Fruit fly (Drosophila melanogaster) whole organism, adult: ENCODE data around the gene Tim17b1.

Experiments
- CG11617 ChIP-seq: fragments of 200-800 bp; sonication (Bioruptor generic); optimal IDR thresholded peaks from 2 replicates; lab custom pipeline; 2017; ENCODE audit warnings: mild to moderate bottlenecking, missing biosample characterization, missing genetic modification reagents, missing genetic modification characterization
- CG12768 ChIP-seq: fragments of 200-800 bp; sonication (Bioruptor generic); optimal IDR thresholded peaks from 2 replicates; lab custom pipeline; 2017; ENCODE audit warnings: missing biosample characterization, missing genetic modification characterization, mild to moderate bottlenecking, moderate library complexity, missing genetic modification reagents
- CG14711 ChIP-seq: fragments of 200-800 bp; sonication (Bioruptor generic); optimal IDR thresholded peaks from 2 replicates; lab custom pipeline; 2018; ENCODE audit warnings: missing biosample characterization, mild to moderate bottlenecking, missing genetic modification characterization, moderate library complexity
- CG1620 ChIP-seq: fragments of 200-800 bp; sonication (Bioruptor generic); optimal IDR thresholded peaks from 2 replicates; lab custom pipeline; 2016; ENCODE audit warnings: missing biosample characterization, missing genetic modification characterization
- CG33017 ChIP-seq: fragments of 200-800 bp; sonication (Bioruptor generic); optimal IDR thresholded peaks from 2 replicates; lab custom pipeline; 2018; ENCODE audit warnings: missing biosample characterization, mild to moderate bottlenecking, missing genetic modification characterization, moderate library complexity
- CG5204 ChIP-seq: fragments of 200-800 bp; sonication (Bioruptor generic); optimal IDR thresholded peaks from 2 replicates; lab custom pipeline; 2016; ENCODE audit warnings: missing biosample characterization, missing genetic modification characterization
- CG7045 ChIP-seq: fragments of 200-800 bp; sonication (Bioruptor generic); optimal IDR thresholded peaks from 2 replicates; lab custom pipeline; 2017; ENCODE audit warnings: missing biosample characterization, mild to moderate bottlenecking, missing genetic modification characterization
- CG7101 ChIP-seq: fragments of 200-800 bp; sonication (Bioruptor generic); optimal IDR thresholded peaks from 2 replicates; lab custom pipeline; 2018; ENCODE audit warnings: missing biosample characterization, mild to moderate bottlenecking, missing genetic modification characterization, moderate library complexity
- Clk ChIP-seq: fragments of 200-800 bp; sonication (Bioruptor generic); optimal IDR thresholded peaks from 2 replicates; lab custom pipeline; 2017; ENCODE audit warnings: missing biosample characterization, missing genetic modification characterization
- Crg-1 ChIP-seq: fragments of 200-800 bp; sonication (Bioruptor generic); optimal IDR thresholded peaks from 2 replicates; lab custom pipeline; 2016; ENCODE audit warnings: missing biosample characterization, missing genetic modification characterization
- Hr96 ChIP-seq: fragments of 200-800 bp; sonication (Bioruptor generic); optimal IDR thresholded peaks from 2 replicates; lab custom pipeline; 2016; ENCODE audit warnings: missing biosample characterization, missing genetic modification characterization
- Mnt ChIP-seq: fragments of 200-800 bp; sonication (Bioruptor generic); optimal IDR thresholded peaks from 2 replicates; lab custom pipeline; 2016; ENCODE audit warnings: missing biosample characterization, mild to moderate bottlenecking, missing genetic modification characterization
- bab1 ChIP-seq: fragments of 200-800 bp; sonication (Bioruptor generic); optimal IDR thresholded peaks from 3 replicates; lab custom pipeline; 2019; ENCODE audit warnings: missing biosample characterization, mild to moderate bottlenecking, missing genetic modification characterization, moderate library complexity
- cic ChIP-seq: fragments of 200-800 bp; sonication (Bioruptor generic); optimal IDR thresholded peaks from 2 replicates; lab custom pipeline; 2017; ENCODE audit warnings: missing biosample characterization, mild to moderate bottlenecking, missing genetic modification characterization, moderate library complexity
- cnc ChIP-seq, 2 experiments: fragments of >200 bp; optimal IDR thresholded peaks; 2 replicates each; lab custom pipeline; 2017
- kay ChIP-seq: fragments of 200-800 bp; sonication (Bioruptor generic); peaks from one replicate; lab custom pipeline; 2016; ENCODE audit warnings: missing biosample characterization, missing genetic modification characterization, borderline replicate concordance
- ovo ChIP-seq: fragments of 200-800 bp; sonication (Bioruptor generic); optimal IDR thresholded peaks from 2 replicates; lab custom pipeline; 2016; ENCODE audit warnings: missing biosample characterization, missing genetic modification characterization
- pad ChIP-seq: fragments of 200-800 bp; sonication (Bioruptor generic); optimal IDR thresholded peaks from 3 replicates; lab custom pipeline; 2017; ENCODE audit warnings: missing biosample characterization, missing genetic modification characterization, mild to moderate bottlenecking, moderate library complexity, missing genetic modification reagents
- tj ChIP-seq: fragments of 200-800 bp; sonication (Bioruptor generic); optimal IDR thresholded peaks from 3 replicates; lab custom pipeline; 2017; ENCODE audit warnings: missing biosample characterization, mild to moderate bottlenecking, missing genetic modification characterization, moderate library complexity
- toe ChIP-seq: fragments of 200-800 bp; sonication (Bioruptor generic); optimal IDR thresholded peaks from 2 replicates; lab custom pipeline; 2016; ENCODE audit warnings: missing biosample characterization, missing genetic modification characterization

The Tim17b1 gene

DNA sequence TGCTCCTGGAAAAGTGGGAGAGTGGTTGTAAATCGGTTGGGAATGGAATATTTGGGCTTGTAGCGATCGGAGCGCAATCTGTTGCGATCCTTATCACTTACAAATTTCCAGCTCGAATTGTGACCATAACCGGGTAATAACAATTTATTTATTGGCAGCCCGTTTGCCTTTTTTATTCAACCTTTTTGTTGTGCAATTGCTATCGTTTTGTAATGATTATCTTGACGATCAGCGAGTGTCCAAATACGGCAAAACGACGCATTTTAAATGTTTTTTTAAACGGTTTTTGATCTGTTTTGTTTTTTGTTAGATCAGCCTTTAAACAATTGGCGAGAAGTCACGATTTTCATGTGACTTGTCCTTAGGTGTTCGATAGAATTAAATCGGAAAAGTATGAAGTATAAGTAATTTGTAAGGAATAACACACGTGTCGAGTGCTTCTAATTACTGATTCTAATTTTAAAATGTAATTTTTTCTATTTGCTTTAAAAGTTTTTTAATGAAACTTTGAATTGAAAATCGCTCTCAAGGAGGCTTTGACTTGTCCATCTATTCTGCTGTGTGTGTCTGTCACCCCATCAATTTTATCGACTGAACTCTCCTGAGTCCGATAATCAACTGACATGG, at the start of gene Tim17b1:
Gene Tim17b1 (plus strand): TSS at position 577 of the 627 bp plus-strand sequence.
- TF ChIP-seq cnc (optimal IDR thresholded peaks at IDR 0.05; lab: Kevin White, UChicago) (no peak), CG14711 (tag; lab: Kevin White, UChicago) (no peak)

DNA sequence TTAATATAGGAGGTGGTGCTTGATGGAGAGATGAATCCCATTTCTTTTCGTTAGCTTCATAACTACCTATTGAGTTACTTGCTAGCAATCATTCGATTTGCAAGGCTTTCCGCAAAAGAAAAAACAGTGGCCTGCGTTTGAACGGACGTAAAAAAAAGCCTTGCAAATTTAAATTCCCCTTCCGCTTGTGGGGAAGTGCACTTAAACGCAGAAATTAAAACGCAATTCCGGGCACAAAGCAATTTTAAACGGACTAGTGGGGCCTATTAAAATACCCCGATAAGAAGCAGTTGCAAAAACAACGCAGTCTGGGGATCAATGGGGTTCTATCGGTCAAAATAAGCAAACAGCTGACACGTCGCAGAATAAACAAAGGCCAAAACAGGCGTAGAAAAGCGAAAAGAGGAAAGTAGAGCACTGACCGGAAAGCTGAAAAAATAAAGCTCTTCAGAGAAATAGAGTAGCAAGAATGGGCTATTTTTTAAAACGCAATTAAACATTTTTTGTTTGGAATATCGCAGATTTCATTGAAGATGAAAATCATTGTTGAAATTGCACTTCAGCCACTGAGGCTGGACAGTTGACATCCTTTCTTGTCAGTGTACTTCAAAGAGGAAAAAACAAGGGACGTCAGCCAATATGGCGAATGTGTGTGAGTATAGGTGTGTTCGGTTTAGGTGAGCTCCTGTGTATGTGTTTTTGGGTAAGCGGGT, 49.3 kb upstream of the Tim17b1 start:
- TF ChIP-seq CG14711 (tag; lab: Kevin White, UChicago) (no peak), CG12768 (GFP tag; lab: Kevin White, UChicago) (peak; percentile 62), kay (GFP tag; lab: Kevin White, UChicago) (no peak), CG11617 (no peak), ovo (GFP tag; lab: Kevin White, UChicago) (no peak), tj (GFP tag; lab: Kevin White, UChicago) (peak; percentile 48), Clk (GFP tag; lab: Kevin White, UChicago) (no peak), cic (GFP tag; lab: Kevin White, UChicago) (peak; percentile 61), CG33017 (tag; lab: Kevin White, UChicago) (no peak), CG7101 (tag; lab: Kevin White, UChicago) (peak; percentile 35), CG5204 (GFP tag; lab: Kevin White, UChicago) (no peak), CG7045 (GFP tag; lab: Kevin White, UChicago) (peak; percentile 37), Mnt (GFP tag; lab: Kevin White, UChicago) (peak; percentile 12)

DNA sequence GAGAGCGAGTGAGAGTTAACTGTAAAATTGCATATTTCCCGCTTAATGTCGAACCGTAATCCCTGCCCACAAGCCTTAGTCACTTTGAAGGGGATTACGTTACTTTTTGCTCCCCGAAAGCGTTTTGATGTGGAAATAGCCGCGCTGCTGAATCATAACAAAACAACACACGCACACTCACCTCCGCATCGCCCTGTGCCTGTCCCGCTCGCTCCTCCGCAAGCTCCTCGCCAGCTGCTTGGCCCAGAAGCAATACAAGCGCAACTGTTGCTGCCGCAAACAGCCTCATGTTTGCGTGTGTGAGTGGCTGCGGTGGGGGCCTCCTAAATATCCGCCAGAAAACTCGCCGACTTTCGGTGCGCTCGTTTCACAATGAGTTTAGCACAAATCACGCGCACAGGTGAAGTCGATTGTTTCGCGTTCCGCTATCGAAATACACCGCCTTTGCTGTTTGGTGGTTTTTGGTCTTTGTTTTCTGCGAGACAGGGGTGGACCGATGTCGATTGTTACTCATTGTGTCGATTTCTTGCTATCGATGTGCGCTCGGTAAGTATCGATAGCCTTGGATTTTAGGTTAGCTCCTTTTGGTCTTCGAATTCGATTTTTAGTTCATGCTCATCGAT, 48.6 kb upstream of the Tim17b1 start, which contains the start of gene CtsF:
Gene CtsF (minus strand): TSS at position 503 of the 623 bp plus-strand sequence.
- TF ChIP-seq pad (GFP tag; lab: Kevin White, UChicago) (peak; percentile 76), bab1 (GFP tag; lab: Kevin White, UChicago) (peak; percentile 82), CG12768 (GFP tag; lab: Kevin White, UChicago) (peak; percentile 16), toe (no peak), CG5204 (GFP tag; lab: Kevin White, UChicago) (no peak), tj (GFP tag; lab: Kevin White, UChicago) (peak; percentile 52), CG7101 (tag; lab: Kevin White, UChicago) (peak; percentile 13), Clk (GFP tag; lab: Kevin White, UChicago) (no peak), CG1620 (GFP tag; lab: Kevin White, UChicago) (peak; percentile 34), ovo (GFP tag; lab: Kevin White, UChicago) (peak; percentile 56), cic (GFP tag; lab: Kevin White, UChicago) (peak; percentile 75), CG33017 (tag; lab: Kevin White, UChicago) (peak; percentile 48), CG7045 (GFP tag; lab: Kevin White, UChicago) (peak; percentile 8), Mnt (GFP tag; lab: Kevin White, UChicago) (peak; percentile 73), CG11617 (peak; percentile 46), CG14711 (tag; lab: Kevin White, UChicago) (no peak)

DNA sequence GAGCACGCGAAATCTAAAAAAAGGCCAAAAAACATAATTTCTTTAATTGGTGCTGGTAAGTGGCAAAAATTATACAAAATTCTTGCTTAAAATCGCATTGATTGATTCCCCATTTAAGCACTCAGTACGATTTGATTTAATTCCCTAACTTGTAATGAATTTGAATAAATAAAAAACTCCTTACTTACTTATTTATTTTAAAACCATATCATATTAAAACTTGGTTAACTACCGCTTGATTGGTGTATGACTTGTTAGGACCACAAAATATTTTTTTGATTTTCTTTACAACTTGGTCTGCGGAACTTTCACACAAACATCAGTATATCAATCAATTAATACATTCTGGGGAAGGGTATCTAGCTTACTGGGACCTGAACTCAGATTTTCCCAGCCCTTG, 47.1 kb upstream of the Tim17b1 start, which contains the start of gene CG1113:
Gene CG1113 (plus strand): TSS at position 301 of the 400 bp plus-strand sequence.
- TF ChIP-seq tj (GFP tag; lab: Kevin White, UChicago) = no peak
- TF ChIP-seq Mnt (GFP tag; lab: Kevin White, UChicago) = no peak
- no peak for TF ChIP-seq cic (GFP tag; lab: Kevin White, UChicago)
- no peak for TF ChIP-seq Hr96
- TF ChIP-seq bab1 (GFP tag; lab: Kevin White, UChicago) = no peak
- TF ChIP-seq Clk (GFP tag; lab: Kevin White, UChicago) = no peak
- TF ChIP-seq pad (GFP tag; lab: Kevin White, UChicago) = no peak
- no peak for TF ChIP-seq CG12768 (GFP tag; lab: Kevin White, UChicago)
- no peak for TF ChIP-seq CG14711 (tag; lab: Kevin White, UChicago)
- TF ChIP-seq kay (GFP tag; lab: Kevin White, UChicago) = no peak
- no peak for TF ChIP-seq CG11617
- TF ChIP-seq CG7045 (GFP tag; lab: Kevin White, UChicago) = no peak
- TF ChIP-seq Crg-1 (GFP tag; lab: Kevin White, UChicago) = no peak

DNA sequence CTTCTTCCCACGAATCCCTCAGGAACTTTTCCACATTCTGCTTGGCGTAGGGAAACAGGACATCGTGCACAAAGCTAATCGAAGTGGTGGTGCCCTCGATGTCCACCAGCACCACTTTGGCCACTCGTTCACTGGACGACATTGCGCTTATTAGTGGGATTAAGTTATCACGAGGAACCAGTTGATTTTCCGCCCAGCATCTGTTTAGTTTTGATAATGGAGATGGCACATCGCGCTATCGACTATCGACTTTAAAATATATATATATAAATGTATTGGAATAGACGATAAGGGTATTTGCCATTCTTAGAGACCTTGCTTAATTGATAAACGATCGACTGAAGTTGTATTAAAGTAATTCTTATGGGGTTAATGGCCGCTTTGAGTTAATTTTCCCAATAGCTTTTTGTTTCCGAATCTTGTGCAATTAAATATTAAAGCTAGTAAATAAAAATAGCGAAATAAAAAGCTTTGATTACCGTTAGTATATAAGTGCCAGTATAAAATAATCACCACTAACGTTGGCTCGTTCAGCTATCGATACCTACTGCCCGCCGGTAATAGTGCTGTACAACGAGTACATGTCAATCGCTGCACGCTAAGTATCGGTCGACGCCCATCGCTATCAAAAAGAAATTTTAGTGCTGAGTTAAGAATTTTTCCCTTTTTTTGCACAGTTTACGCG, 43.3 kb upstream of the Tim17b1 start, which contains the start of the genes Enoph and Hph:
Gene Enoph (minus strand): TSS at position 220 of the 685 bp plus-strand sequence.
Gene Hph (plus strand): TSS at position 576 of the 685 bp plus-strand sequence.
- TF ChIP-seq ovo (GFP tag; lab: Kevin White, UChicago) (peak; percentile 75), kay (GFP tag; lab: Kevin White, UChicago) (peak; percentile 56), toe (peak; percentile 82), Mnt (GFP tag; lab: Kevin White, UChicago) (peak; percentile 67), CG14711 (tag; lab: Kevin White, UChicago) (peak; percentile 49), CG12768 (GFP tag; lab: Kevin White, UChicago) (peak; percentile 71), CG1620 (GFP tag; lab: Kevin White, UChicago) (peak; percentile 61), pad (GFP tag; lab: Kevin White, UChicago) (peak; percentile 57), Hr96 (peak; percentile 75), CG7045 (GFP tag; lab: Kevin White, UChicago) (peak; percentile 74), Crg-1 (GFP tag; lab: Kevin White, UChicago) (peak; percentile 70), cic (GFP tag; lab: Kevin White, UChicago) (peak; percentile 33), tj (GFP tag; lab: Kevin White, UChicago) (peak; percentile 93), CG11617 (peak; percentile 79), CG33017 (tag; lab: Kevin White, UChicago) (peak; percentile 79), bab1 (GFP tag; lab: Kevin White, UChicago) (no peak), CG5204 (GFP tag; lab: Kevin White, UChicago) (no peak), Clk (GFP tag; lab: Kevin White, UChicago) (peak; percentile 61), CG7101 (tag; lab: Kevin White, UChicago) (peak; percentile 70), cnc (optimal IDR thresholded peaks at IDR 0.05; lab: Kevin White, UChicago) (no peak)
